Worm (Caenorhabditis elegans) whole organism, L4 larva: Measurements from ENCODE around the gene lgc-54.

Source experiments
- D1046.2 ChIP-seq: fragments of 200-800 bp; sonication (Bioruptor generic); IDR thresholded peaks from 2 replicates; pipeline ENCODE4 v1.3.6; 2022; ENCODE audit warnings: missing genetic modification characterization, missing compliant biosample characterization
- F26F4.8 ChIP-seq: fragments of 200-800 bp; sonication (Bioruptor generic); conservative IDR thresholded peaks from 2 replicates; pipeline ENCODE4 v1.3.6; 2022; ENCODE audit warnings: missing genetic modification characterization, missing compliant biosample characterization
- F37D6.2 ChIP-seq: sonication (generic microtip); optimal IDR thresholded peaks from 2 replicates; lab custom pipeline; 2016; ENCODE audit warnings: mild to moderate bottlenecking, missing genetic modification characterization, missing compliant biosample characterization
- Y105C5A.15 ChIP-seq: fragments of 200-800 bp; sonication (Bioruptor generic); IDR thresholded peaks from 2 replicates; pipeline ENCODE4 v1.3.6; 2022; ENCODE audit warnings: missing genetic modification characterization, missing compliant biosample characterization
- Y5F2A.4 ChIP-seq: fragments of 200-800 bp; sonication (Bioruptor generic); optimal IDR thresholded peaks from 2 replicates; lab custom pipeline; 2018; ENCODE audit warnings: mild to moderate bottlenecking, missing genetic modification characterization, missing compliant biosample characterization
- arid-1 ChIP-seq: fragments of 200-800 bp; sonication (Bioruptor generic); conservative IDR thresholded peaks from 2 replicates; pipeline ENCODE4 v1.3.6; 2022; ENCODE audit warnings: missing genetic modification reagents, missing genetic modification characterization, missing compliant biosample characterization
- ceh-20 ChIP-seq: fragments of 200-800 bp; sonication (Bioruptor generic); IDR thresholded peaks from 2 replicates; pipeline ENCODE4 v1.3.6; 2022; ENCODE audit warnings: missing genetic modification reagents, missing genetic modification characterization, missing compliant biosample characterization
- cey-2 ChIP-seq: sonication (generic microtip); optimal IDR thresholded peaks from 3 replicates; lab custom pipeline; 2017; ENCODE audit warnings: missing genetic modification characterization, mild to moderate bottlenecking, missing compliant biosample characterization, antibody characterized with exemption, borderline replicate concordance; ENCODE audit not compliant: insufficient read depth
- ctbp-1 ChIP-seq: fragments of 200-800 bp; sonication (Bioruptor generic); IDR thresholded peaks from 2 replicates; pipeline ENCODE4 v1.3.6; 2022; ENCODE audit warnings: missing genetic modification reagents, missing genetic modification characterization, missing compliant biosample characterization
- daf-12 ChIP-seq: fragments of 150-350 bp; optimal IDR thresholded peaks from 2 replicates; lab custom pipeline; 2014; ENCODE audit warnings: missing biosample characterization, missing genetic modification reagents, missing genetic modification characterization
- dmd-6 ChIP-seq: fragments of 200-800 bp; sonication (Bioruptor generic); IDR thresholded peaks from 2 replicates; pipeline ENCODE4 v1.3.6; 2022; ENCODE audit warnings: missing genetic modification reagents, missing genetic modification characterization, missing compliant biosample characterization
- dmd-8 ChIP-seq: fragments of 200-800 bp; sonication (Bioruptor generic); IDR thresholded peaks from 2 replicates; pipeline ENCODE4 v1.3.6; 2022; ENCODE audit warnings: missing genetic modification characterization, missing compliant biosample characterization
- dmd-9 ChIP-seq: fragments of 200-800 bp; sonication (Bioruptor generic); IDR thresholded peaks from 2 replicates; pipeline ENCODE4 v1.3.6; 2022; ENCODE audit warnings: missing genetic modification reagents, missing genetic modification characterization, missing compliant biosample characterization
- egl-43 ChIP-seq: fragments of 200-800 bp; sonication (Bioruptor generic); IDR thresholded peaks from 2 replicates; pipeline ENCODE4 v1.3.6; 2022; ENCODE audit warnings: missing genetic modification reagents, missing genetic modification characterization, missing compliant biosample characterization
- fkh-10 ChIP-seq: fragments of 150-350 bp; optimal IDR thresholded peaks from 2 replicates; lab custom pipeline; 2014; ENCODE audit warnings: missing biosample characterization, missing genetic modification reagents, missing genetic modification characterization
- hlh-11 ChIP-seq: fragments of 200-800 bp; sonication (Bioruptor generic); optimal IDR thresholded peaks from 2 replicates; lab custom pipeline; 2018; ENCODE audit warnings: mild to moderate bottlenecking, missing genetic modification characterization, missing compliant biosample characterization
- hlh-30 ChIP-seq: sonication (generic microtip); optimal IDR thresholded peaks from 2 replicates; lab custom pipeline; 2017; ENCODE audit warnings: antibody characterized with exemption, mild to moderate bottlenecking, missing genetic modification characterization, missing compliant biosample characterization; ENCODE audit not compliant: insufficient read depth
- hmg-1.1 ChIP-seq: fragments of 200-800 bp; sonication (Bioruptor generic); IDR thresholded peaks from 2 replicates; pipeline ENCODE4 v1.3.6; 2022; ENCODE audit warnings: missing genetic modification reagents, missing genetic modification characterization, missing compliant biosample characterization
- jun-1 ChIP-seq: fragments of 150-350 bp; optimal IDR thresholded peaks from 2 replicates; lab custom pipeline; 2014; ENCODE audit warnings: missing biosample characterization, missing genetic modification reagents, missing genetic modification characterization
- lin-29 ChIP-seq: fragments of 200-800 bp; sonication (Bioruptor generic); IDR thresholded peaks from 2 replicates; pipeline ENCODE4 v1.3.6; 2022; ENCODE audit warnings: missing genetic modification reagents, missing genetic modification characterization, missing compliant biosample characterization
- lin-38 ChIP-seq: fragments of 200-800 bp; sonication (Bioruptor generic); IDR thresholded peaks from 2 replicates; pipeline ENCODE4 v1.3.6; 2022; ENCODE audit warnings: missing genetic modification reagents, missing genetic modification characterization, missing compliant biosample characterization
- lin-39 ChIP-seq: fragments of 150-350 bp; optimal IDR thresholded peaks from 2 replicates; lab custom pipeline; 2014; ENCODE audit warnings: missing biosample characterization, missing genetic modification reagents, missing genetic modification characterization
- lsy-2 ChIP-seq, 2 experiments: fragments of 150-350 bp in 1 of 2; sonication (generic microtip) in 1 of 2; optimal IDR thresholded peaks; 2 replicates each; lab custom pipeline; 2014 to 2017; ENCODE audit warnings: missing biosample characterization in 2 of 2, missing genetic modification characterization in 2 of 2
- madf-5 ChIP-seq, 2 experiments: fragments of 200-800 bp; sonication (Bioruptor generic); IDR thresholded peaks; 2 replicates each; pipeline ENCODE4 v1.3.6; 2022; ENCODE audit warnings: missing compliant biosample characterization in 2 of 2, missing genetic modification characterization in 2 of 2
- madf-9 ChIP-seq: fragments of 200-800 bp; sonication (Bioruptor generic); conservative IDR thresholded peaks from 2 replicates; pipeline ENCODE4 v1.3.6; 2022; ENCODE audit warnings: missing genetic modification reagents, missing genetic modification characterization, missing compliant biosample characterization
- mdt-29 ChIP-seq: fragments of 200-800 bp; sonication (Bioruptor generic); IDR thresholded peaks from 2 replicates; pipeline ENCODE4 v1.3.6; 2022; ENCODE audit warnings: missing genetic modification reagents, missing genetic modification characterization, missing compliant biosample characterization
- mep-1 ChIP-seq: fragments of 150-350 bp; sonication (generic microtip); optimal IDR thresholded peaks from 3 replicates; lab custom pipeline; 2014; ENCODE audit warnings: missing biosample characterization, missing genetic modification characterization
- mes-2 ChIP-seq: sonication (generic microtip); optimal IDR thresholded peaks from 2 replicates; lab custom pipeline; 2016; ENCODE audit warnings: missing genotype, mild to moderate bottlenecking, missing genetic modification characterization, missing compliant biosample characterization; ENCODE audit not compliant: poor library complexity, severe bottlenecking
- nhr-10 ChIP-seq: fragments of 150-350 bp; optimal IDR thresholded peaks from 2 replicates; lab custom pipeline; 2014; ENCODE audit warnings: missing biosample characterization, missing genetic modification characterization
- nhr-11 ChIP-seq: fragments of 150-350 bp; optimal IDR thresholded peaks from 2 replicates; lab custom pipeline; 2014; ENCODE audit warnings: missing biosample characterization, missing genetic modification characterization
- nhr-237 ChIP-seq: sonication (generic microtip); optimal IDR thresholded peaks from 2 replicates; lab custom pipeline; 2017; ENCODE audit warnings: missing biosample characterization, missing genetic modification characterization
- nhr-25 ChIP-seq: sonication (generic microtip); optimal IDR thresholded peaks from 2 replicates; lab custom pipeline; 2017; ENCODE audit warnings: missing genetic modification characterization, mild to moderate bottlenecking, missing compliant biosample characterization, antibody characterized with exemption, moderate library complexity, borderline replicate concordance; ENCODE audit not compliant: insufficient read depth
- nhr-28 ChIP-seq: fragments of 150-350 bp; optimal IDR thresholded peaks from 2 replicates; lab custom pipeline; 2014; ENCODE audit warnings: missing biosample characterization, missing genetic modification characterization
- nhr-41 ChIP-seq: fragments of 200-800 bp; sonication (Bioruptor generic); IDR thresholded peaks from 2 replicates; pipeline ENCODE4 v1.3.6; 2022; ENCODE audit warnings: missing genetic modification reagents, missing genetic modification characterization, missing compliant biosample characterization
- nhr-6 ChIP-seq: fragments of 150-350 bp; optimal IDR thresholded peaks from 2 replicates; lab custom pipeline; 2014; ENCODE audit warnings: missing biosample characterization, missing genetic modification characterization
- nhr-76 ChIP-seq: fragments of 150-350 bp; optimal IDR thresholded peaks from 2 replicates; lab custom pipeline; 2014; ENCODE audit warnings: missing biosample characterization, missing genetic modification characterization
- nhr-77 ChIP-seq: fragments of 150-350 bp; optimal IDR thresholded peaks from 2 replicates; lab custom pipeline; 2014; ENCODE audit warnings: missing biosample characterization, missing genetic modification characterization
- pha-4 ChIP-seq, 2 experiments: fragments of 150-350 bp in 1 of 2; fragments of 200-800 bp in 1 of 2; sonication (Bioruptor generic) in 1 of 2; IDR thresholded peaks in 1 of 2; optimal IDR thresholded peaks in 1 of 2; 2 replicates each; pipeline versions ENCODE4 v1.3.6 to Lab custom; 2014 to 2022; ENCODE audit warnings: missing genetic modification characterization in 2 of 2, missing genetic modification reagents in 2 of 2, missing biosample characterization in 1 of 2, missing compliant biosample characterization in 1 of 2
- sdz-12 ChIP-seq: fragments of 200-800 bp; sonication (Bioruptor generic); optimal IDR thresholded peaks from 2 replicates; lab custom pipeline; 2018; ENCODE audit warnings: mild to moderate bottlenecking, missing genetic modification characterization, missing compliant biosample characterization
- set-16 ChIP-seq: fragments of 200-800 bp; sonication (Bioruptor generic); IDR thresholded peaks from 2 replicates; pipeline ENCODE4 v1.3.6; 2022; ENCODE audit warnings: missing genetic modification reagents, missing genetic modification characterization, missing compliant biosample characterization
- skn-1 ChIP-seq: fragments of 150-350 bp; optimal IDR thresholded peaks from 2 replicates; lab custom pipeline; 2014; ENCODE audit warnings: missing biosample characterization, missing genetic modification characterization
- snpc-4 ChIP-seq: fragments of 150-350 bp; optimal IDR thresholded peaks from 2 replicates; lab custom pipeline; 2014; ENCODE audit warnings: missing biosample characterization, missing genetic modification characterization
- spr-1 ChIP-seq: sonication (generic microtip); optimal IDR thresholded peaks from 2 replicates; lab custom pipeline; 2016; ENCODE audit warnings: mild to moderate bottlenecking, missing genetic modification characterization, missing compliant biosample characterization
- spr-3 ChIP-seq: fragments of 200-800 bp; sonication (Bioruptor generic); optimal IDR thresholded peaks from 2 replicates; lab custom pipeline; 2018; ENCODE audit warnings: mild to moderate bottlenecking, missing genetic modification characterization, missing compliant biosample characterization
- tra-1 ChIP-seq: fragments of 200-800 bp; sonication (Bioruptor generic); IDR thresholded peaks from 2 replicates; pipeline ENCODE4 v1.3.6; 2022; ENCODE audit warnings: missing genetic modification reagents, missing genetic modification characterization, missing compliant biosample characterization
- unc-39 ChIP-seq: sonication (generic microtip); optimal IDR thresholded peaks from 2 replicates; lab custom pipeline; 2017; ENCODE audit warnings: missing biosample characterization, missing genetic modification characterization
- zfp-2 ChIP-seq: sonication (generic microtip); optimal IDR thresholded peaks from 2 replicates; lab custom pipeline; 2016; ENCODE audit warnings: mild to moderate bottlenecking, missing genetic modification characterization, missing compliant biosample characterization
- zip-11 ChIP-seq: fragments of 200-800 bp; sonication (Bioruptor generic); IDR thresholded peaks from 2 replicates; pipeline ENCODE4 v1.3.6; 2022; ENCODE audit warnings: missing genetic modification characterization, missing compliant biosample characterization
- ztf-11 ChIP-seq: fragments of 150-350 bp; optimal IDR thresholded peaks from 2 replicates; lab custom pipeline; 2014; ENCODE audit warnings: missing biosample characterization, missing genetic modification characterization

Gene lgc-54

ce11 chrV:6880623-6881022, 34.2 kb upstream of the lgc-54 start (continued):
- TF ChIP-seq nhr-237 (no peak), F26F4.8 (no peak), mes-2 (tag; lab: Kevin White, UChicago) (peak; percentile 0), F37D6.2 (tag; lab: Kevin White, UChicago) (peak; percentile 37), ceh-20 (GFP tag; lab: Robert Waterston, UW) (no peak), Y105C5A.15 (GFP tag; lab: Robert Waterston, UW) (no peak), nhr-28 (no peak), daf-12 (tag; lab: Kevin White, UChicago) (no peak), dmd-6 (GFP tag; lab: Robert Waterston, UW) (no peak), lin-38 (no peak), nhr-10 (tag; lab: Kevin White, UChicago) (no peak), hlh-30 (tag; lab: Kevin White, UChicago) (peak; percentile 1), nhr-6 (tag; lab: Kevin White, UChicago) (no peak), spr-3 (GFP tag; lab: Kevin White, UChicago) (no peak), snpc-4 (no peak), nhr-25 (tag; lab: Kevin White, UChicago) (no peak), cey-2 (tag; lab: Kevin White, UChicago) (no peak), D1046.2 (GFP tag; lab: Robert Waterston, UW) (no peak), nhr-76 (tag; lab: Kevin White, UChicago) (no peak), sdz-12 (no peak), mep-1 (peak; percentile 3), spr-1 (tag; lab: Kevin White, UChicago) (no peak), madf-5 (GFP tag; IDR thresholded peaks at IDR 0.05; lab: Robert Waterston, UW) (no peak), lsy-2 (tag; optimal IDR thresholded peaks at IDR 0.05; lab: Kevin White, UChicago) (peak in 1 of 2 experiments; percentile 24)
- TF ChIP-seq, all 104 proteins: peak for 18

ce11 chrV:6879490-6879889, 33.1 kb upstream of the lgc-54 start:
- TF ChIP-seq fkh-10 (peak; percentile 80), ztf-11 (tag; lab: Kevin White, UChicago) (no peak), set-16 (GFP tag; lab: Robert Waterston, UW) (peak; percentile 93), pha-4 (GFP tag; IDR thresholded peaks at IDR 0.05; lab: Robert Waterston, UW) (no peak; the same call in 1 of the 2 replicates), pha-4 (tag; optimal IDR thresholded peaks at IDR 0.05; lab: Kevin White, UChicago) (no peak), lin-38 (no peak), egl-43 (GFP tag; lab: Robert Waterston, UW) (peak; percentile 89), dmd-9 (no peak), tra-1 (GFP tag; lab: Robert Waterston, UW) (0 out of 2 replicates have a peak, but pooled peaks have one; percentile 46), ctbp-1 (GFP tag; lab: Robert Waterston, UW) (peak; percentile 82), Y5F2A.4 (GFP tag; lab: Kevin White, UChicago) (no peak), nhr-77 (tag; lab: Kevin White, UChicago) (peak; percentile 12), skn-1 (tag; lab: Kevin White, UChicago) (no peak), unc-39 (no peak), zip-11 (no peak), mdt-29 (no peak), Y105C5A.15 (GFP tag; lab: Robert Waterston, UW) (no peak), nhr-25 (tag; lab: Kevin White, UChicago) (peak; percentile 78), hmg-1.1 (GFP tag; lab: Robert Waterston, UW) (peak; percentile 85), spr-1 (tag; lab: Kevin White, UChicago) (peak; percentile 60), zfp-2 (no peak), jun-1 (no peak), spr-3 (GFP tag; lab: Kevin White, UChicago) (no peak), dmd-8 (GFP tag; lab: Robert Waterston, UW) (no peak), arid-1 (GFP tag; lab: Robert Waterston, UW) (no peak), lin-39 (tag; lab: Kevin White, UChicago) (no peak), nhr-41 (GFP tag; lab: Robert Waterston, UW) (no peak), snpc-4 (no peak), madf-9 (GFP tag; lab: Robert Waterston, UW) (0 out of 2 replicates have a peak, but pooled peaks have one; percentile 3), lin-29 (GFP tag; lab: Robert Waterston, UW) (no peak), hlh-11 (tag; lab: Kevin White, UChicago) (peak; percentile 79), nhr-11 (tag; lab: Kevin White, UChicago) (peak; percentile 44)
